Worm (Caenorhabditis elegans) whole organism, L1 larva: ENCODE results near the gene C06A6.2.
A peak's percentile ranks its signal among the peaks of the same experiment; 100 is the strongest.

Experiments used
- C04F5.9 ChIP-seq: sonication (generic microtip); optimal IDR thresholded peaks from 2 replicates; lab custom pipeline; 2016; ENCODE audit warnings: missing genetic modification characterization, missing compliant biosample characterization
- C16A3.4 ChIP-seq: fragments of 150-350 bp; optimal IDR thresholded peaks from 2 replicates; lab custom pipeline; 2014; ENCODE audit warnings: missing biosample characterization, missing genetic modification characterization
- C34B4.2 ChIP-seq: sonication (generic microtip); optimal IDR thresholded peaks from 2 replicates; lab custom pipeline; 2017; ENCODE audit warnings: mild to moderate bottlenecking, missing genetic modification characterization, missing compliant biosample characterization
- F16B12.6 ChIP-seq: fragments of 150-350 bp; optimal IDR thresholded peaks from 2 replicates; lab custom pipeline; 2014; ENCODE audit warnings: missing biosample characterization, missing genetic modification characterization
- alr-1 ChIP-seq: fragments of 200-800 bp; sonication (Bioruptor generic); optimal IDR thresholded peaks from 2 replicates; lab custom pipeline; 2018; ENCODE audit warnings: borderline replicate concordance, mild to moderate bottlenecking, missing genetic modification characterization, missing compliant biosample characterization
- ama-1 ChIP-seq: fragments of 150-350 bp; optimal IDR thresholded peaks from 2 replicates; lab custom pipeline; 2014
- ceh-63 ChIP-seq: fragments of 200-800 bp; sonication (Bioruptor generic); optimal IDR thresholded peaks from 2 replicates; lab custom pipeline; 2018; ENCODE audit warnings: mild to moderate bottlenecking, missing genetic modification characterization, missing compliant biosample characterization
- ceh-8 ChIP-seq: fragments of 200-800 bp; sonication (Bioruptor generic); optimal IDR thresholded peaks from 2 replicates; lab custom pipeline; 2018; ENCODE audit warnings: mild to moderate bottlenecking, missing genetic modification characterization, moderate library complexity, missing compliant biosample characterization
- ceh-82 ChIP-seq, 3 experiments: fragments of 150-350 bp in 1 of 3; sonication (generic microtip) in 2 of 3; optimal IDR thresholded peaks; 2 replicates each; lab custom pipeline; 2014 to 2017; ENCODE audit warnings: missing biosample characterization in 3 of 3, missing genetic modification characterization in 3 of 3
- ceh-88 ChIP-seq: fragments of 200-800 bp; sonication (Bioruptor generic); IDR thresholded peaks from 2 replicates; pipeline ENCODE4 v1.3.6; 2022; ENCODE audit warnings: missing genetic modification characterization, missing compliant biosample characterization
- ces-1 ChIP-seq: fragments of 150-350 bp; optimal IDR thresholded peaks from 2 replicates; lab custom pipeline; 2014; ENCODE audit warnings: missing biosample characterization, missing genetic modification reagents, missing genetic modification characterization
- dpl-1 ChIP-seq, 3 experiments: fragments of 150-350 bp in 2 of 3; sonication (generic microtip) in 1 of 3; optimal IDR thresholded peaks; 2 replicates each; lab custom pipeline; 2014 to 2017; ENCODE audit warnings: missing biosample characterization in 3 of 3, missing genetic modification characterization in 3 of 3, missing genetic modification reagents in 3 of 3
- dsc-1 ChIP-seq: sonication (generic microtip); optimal IDR thresholded peaks from 2 replicates; lab custom pipeline; 2016; ENCODE audit warnings: mild to moderate bottlenecking, missing genetic modification characterization, missing compliant biosample characterization
- egl-13 ChIP-seq: sonication (generic microtip); optimal IDR thresholded peaks from 2 replicates; lab custom pipeline; 2016; ENCODE audit warnings: missing genotype, missing genetic modification reagents, missing genetic modification characterization, missing compliant biosample characterization
- egl-27 ChIP-seq, 2 experiments: fragments of 150-350 bp in 1 of 2; sonication (generic microtip); optimal IDR thresholded peaks; 3 replicates each; lab custom pipeline; 2017 to 2018; ENCODE audit warnings: missing biosample characterization in 2 of 2, missing genetic modification characterization in 2 of 2, missing genetic modification reagents in 2 of 2
- elt-3 ChIP-seq, 6 experiments: fragments of 150-350 bp in 1 of 6; sonication (generic microtip); optimal IDR thresholded peaks; 2 replicates each; lab custom pipeline; 2017 to 2018; ENCODE audit warnings: missing biosample characterization in 6 of 6, missing genetic modification characterization in 6 of 6, inconsistent platforms in 1 of 6
- ets-5 ChIP-seq: fragments of 200-800 bp; sonication (Bioruptor generic); IDR thresholded peaks from 2 replicates; pipeline ENCODE4 v1.3.6; 2022; ENCODE audit warnings: missing genetic modification characterization, missing compliant biosample characterization
- fkh-10 ChIP-seq: sonication (generic microtip); optimal IDR thresholded peaks from 2 replicates; lab custom pipeline; 2017; ENCODE audit warnings: missing biosample characterization, missing genetic modification reagents, missing genetic modification characterization
- fkh-4 ChIP-seq: sonication (generic microtip); optimal IDR thresholded peaks from 2 replicates; lab custom pipeline; 2016; ENCODE audit warnings: missing compliant biosample characterization, missing genetic modification characterization, borderline replicate concordance
- fkh-8 ChIP-seq: sonication (generic microtip); optimal IDR thresholded peaks from 2 replicates; lab custom pipeline; 2016; ENCODE audit warnings: mild to moderate bottlenecking, missing genetic modification characterization, missing compliant biosample characterization
- hlh-4 ChIP-seq: sonication (generic microtip); optimal IDR thresholded peaks from 2 replicates; lab custom pipeline; 2016; ENCODE audit warnings: mild to moderate bottlenecking, missing genetic modification characterization, missing compliant biosample characterization
- irx-1 ChIP-seq: sonication (generic microtip); optimal IDR thresholded peaks from 2 replicates; lab custom pipeline; 2016; ENCODE audit warnings: missing genetic modification characterization, missing compliant biosample characterization
- lin-13 ChIP-seq: fragments of 150-350 bp; optimal IDR thresholded peaks from 2 replicates; lab custom pipeline; 2014; ENCODE audit warnings: missing biosample characterization, missing genetic modification reagents, missing genetic modification characterization
- lin-14 ChIP-seq: fragments of 200-800 bp; sonication (Bioruptor generic); optimal IDR thresholded peaks from 2 replicates; lab custom pipeline; 2018; ENCODE audit warnings: mild to moderate bottlenecking, missing genetic modification characterization, moderate library complexity, missing compliant biosample characterization
- lin-15B ChIP-seq: fragments of 150-350 bp; sonication (generic microtip); optimal IDR thresholded peaks from 3 replicates; lab custom pipeline; 2014; ENCODE audit warnings: missing biosample characterization, missing genetic modification characterization
- lsy-2 ChIP-seq, 2 experiments: fragments of 150-350 bp; optimal IDR thresholded peaks; 2 replicates each; lab custom pipeline; 2014; ENCODE audit warnings: missing biosample characterization in 2 of 2, missing genetic modification characterization in 2 of 2
- mab-9 ChIP-seq: fragments of 200-800 bp; sonication (Bioruptor generic); IDR thresholded peaks from 2 replicates; pipeline ENCODE4 v1.3.6; 2022; ENCODE audit warnings: missing genetic modification reagents, missing genetic modification characterization, missing compliant biosample characterization
- mdl-1 ChIP-seq, 2 experiments: fragments of 150-350 bp; optimal IDR thresholded peaks; 2 replicates each; lab custom pipeline; 2014 to 2017; ENCODE audit warnings: missing biosample characterization in 2 of 2, missing genetic modification characterization in 2 of 2, inconsistent platforms in 1 of 2
- mef-2 ChIP-seq: fragments of 150-350 bp; optimal IDR thresholded peaks from 2 replicates; lab custom pipeline; 2014; ENCODE audit warnings: missing biosample characterization, missing genetic modification characterization
- mep-1 ChIP-seq: fragments of 150-350 bp; optimal IDR thresholded peaks from 2 replicates; lab custom pipeline; 2014; ENCODE audit warnings: missing biosample characterization, missing genetic modification characterization
- nhr-12 ChIP-seq: sonication (generic microtip); optimal IDR thresholded peaks from 2 replicates; lab custom pipeline; 2017; ENCODE audit warnings: missing biosample characterization, missing genetic modification characterization
- nhr-19 ChIP-seq: fragments of 200-800 bp; sonication (Bioruptor generic); conservative IDR thresholded peaks from 2 replicates; pipeline ENCODE4 v1.3.6; 2022; ENCODE audit warnings: missing genetic modification characterization, missing compliant biosample characterization
- nhr-237 ChIP-seq: fragments of 150-350 bp; optimal IDR thresholded peaks from 2 replicates; lab custom pipeline; 2014; ENCODE audit warnings: missing biosample characterization, missing genetic modification characterization
- nhr-47 ChIP-seq: sonication (generic microtip); optimal IDR thresholded peaks from 2 replicates; lab custom pipeline; 2016; ENCODE audit warnings: mild to moderate bottlenecking, missing genetic modification characterization, moderate library complexity, missing compliant biosample characterization
- nhr-71 ChIP-seq: sonication (generic microtip); optimal IDR thresholded peaks from 2 replicates; lab custom pipeline; 2016; ENCODE audit warnings: mild to moderate bottlenecking, missing genetic modification characterization, moderate library complexity, missing compliant biosample characterization
- nhr-84 ChIP-seq: sonication (generic microtip); optimal IDR thresholded peaks from 2 replicates; lab custom pipeline; 2017; ENCODE audit warnings: missing biosample characterization, missing genetic modification characterization
- nhr-85 ChIP-seq: sonication (generic microtip); peaks from one replicate; lab custom pipeline; 2016; ENCODE audit warnings: missing genetic modification characterization, inconsistent platforms, missing compliant biosample characterization
- nhr-90 ChIP-seq: sonication (generic microtip); optimal IDR thresholded peaks from 2 replicates; lab custom pipeline; 2016; ENCODE audit warnings: mild to moderate bottlenecking, missing genetic modification characterization, missing compliant biosample characterization; ENCODE audit not compliant: poor library complexity
- snpc-4 ChIP-seq: fragments of 150-350 bp; optimal IDR thresholded peaks from 2 replicates; lab custom pipeline; 2014; ENCODE audit warnings: missing biosample characterization, missing genetic modification characterization
- sox-4 ChIP-seq: sonication (generic microtip); optimal IDR thresholded peaks from 2 replicates; lab custom pipeline; 2016; ENCODE audit warnings: missing genetic modification characterization, missing compliant biosample characterization
- sptf-1 ChIP-seq: fragments of 150-350 bp; optimal IDR thresholded peaks from 2 replicates; lab custom pipeline; 2014; ENCODE audit warnings: missing biosample characterization, missing genetic modification characterization
- swsn-7 ChIP-seq: sonication (generic microtip); optimal IDR thresholded peaks from 2 replicates; lab custom pipeline; 2016; ENCODE audit warnings: missing genetic modification characterization, missing compliant biosample characterization
- tbx-2 ChIP-seq: sonication (generic microtip); optimal IDR thresholded peaks from 2 replicates; lab custom pipeline; 2016; ENCODE audit warnings: missing genetic modification characterization, missing compliant biosample characterization
- tlp-1 ChIP-seq: fragments of 150-350 bp; optimal IDR thresholded peaks from 2 replicates; lab custom pipeline; 2014; ENCODE audit warnings: missing biosample characterization, missing genetic modification characterization
- unc-130 ChIP-seq: fragments of 150-350 bp; optimal IDR thresholded peaks from 2 replicates; lab custom pipeline; 2017; ENCODE audit warnings: missing biosample characterization, missing genetic modification characterization, inconsistent platforms
- unc-30 ChIP-seq: sonication (generic microtip); optimal IDR thresholded peaks from 2 replicates; lab custom pipeline; 2017; ENCODE audit warnings: missing biosample characterization, missing genetic modification characterization
- unc-62 ChIP-seq: fragments of 150-350 bp; optimal IDR thresholded peaks from 2 replicates; lab custom pipeline; 2014; ENCODE audit warnings: missing biosample characterization, missing genetic modification reagents, missing genetic modification characterization
- unc-86 ChIP-seq: sonication (generic microtip); optimal IDR thresholded peaks from 2 replicates; lab custom pipeline; 2016; ENCODE audit warnings: missing genetic modification characterization, missing compliant biosample characterization
- xbp-1 ChIP-seq: sonication (generic microtip); optimal IDR thresholded peaks from 2 replicates; lab custom pipeline; 2016; ENCODE audit warnings: missing genetic modification characterization, missing compliant biosample characterization

The C06A6.2 gene

ce11 chrIV:7817852-7818251, 28.6 kb upstream of the C06A6.2 start, which contains the start of gene ric-3 (continued):
- TF ChIP-seq alr-1 (tag; lab: Kevin White, UChicago): no peak
- TF ChIP-seq lsy-2 (tag; optimal IDR thresholded peaks at IDR 0.05; lab: Kevin White, UChicago): peak; percentile 57 to 76
- no peak for TF ChIP-seq F16B12.6 (tag; lab: Kevin White, UChicago)
- no peak for TF ChIP-seq unc-130 (tag; lab: Kevin White, UChicago)
- no peak for TF ChIP-seq ces-1 (GFP tag; lab: Kevin White, UChicago)
- no peak for TF ChIP-seq hlh-4
- peak; percentile 43 for TF ChIP-seq xbp-1
- no peak for TF ChIP-seq tlp-1 (tag; lab: Kevin White, UChicago)
- peak; percentile 95 for TF ChIP-seq lin-14 (GFP tag; lab: Kevin White, UChicago)
- peak; percentile 72 for TF ChIP-seq tbx-2 (tag; lab: Kevin White, UChicago)
- TF ChIP-seq unc-62 (GFP tag; lab: Kevin White, UChicago): no peak
- TF ChIP-seq nhr-71 (tag; lab: Kevin White, UChicago): peak; percentile 87
- TF ChIP-seq elt-3 (tag; optimal IDR thresholded peaks at IDR 0.05; lab: Kevin White, UChicago): no peak
- TF ChIP-seq nhr-237 (tag; lab: Kevin White, UChicago): no peak
- TF ChIP-seq nhr-85 (tag; lab: Kevin White, UChicago): peak; percentile 49
- no peak for TF ChIP-seq nhr-84 (tag; lab: Kevin White, UChicago)
- no peak for TF ChIP-seq ceh-8 (GFP tag; lab: Kevin White, UChicago)
- peak; percentile 7 to 41 (median 31) for TF ChIP-seq dpl-1 (GFP tag; optimal IDR thresholded peaks at IDR 0.05; lab: Kevin White, UChicago)
- no peak for TF ChIP-seq lin-13 (GFP tag; lab: Kevin White, UChicago)
- no peak for TF ChIP-seq sptf-1
- peak; percentile 23 for TF ChIP-seq snpc-4 (tag; lab: Kevin White, UChicago)
- TF ChIP-seq irx-1 (tag; lab: Kevin White, UChicago): peak; percentile 48
- TF ChIP-seq unc-30 (tag; lab: Kevin White, UChicago): no peak
- peak; percentile 72 for TF ChIP-seq nhr-47 (tag; lab: Kevin White, UChicago)
- TF ChIP-seq sox-4: no peak
- TF ChIP-seq fkh-8 (tag; lab: Kevin White, UChicago): peak; percentile 84
- TF ChIP-seq nhr-12 (tag; lab: Kevin White, UChicago): no peak
- no peak for TF ChIP-seq fkh-4 (tag; lab: Kevin White, UChicago)
- TF ChIP-seq mef-2 (tag; lab: Kevin White, UChicago): peak; percentile 22
- no peak for TF ChIP-seq lin-15B (tag; lab: Kevin White, UChicago)
- no peak for TF ChIP-seq mdl-1 (tag; optimal IDR thresholded peaks at IDR 0.05; lab: Kevin White, UChicago)
- peak; percentile 81 for TF ChIP-seq dsc-1 (tag; lab: Kevin White, UChicago)

DNA sequence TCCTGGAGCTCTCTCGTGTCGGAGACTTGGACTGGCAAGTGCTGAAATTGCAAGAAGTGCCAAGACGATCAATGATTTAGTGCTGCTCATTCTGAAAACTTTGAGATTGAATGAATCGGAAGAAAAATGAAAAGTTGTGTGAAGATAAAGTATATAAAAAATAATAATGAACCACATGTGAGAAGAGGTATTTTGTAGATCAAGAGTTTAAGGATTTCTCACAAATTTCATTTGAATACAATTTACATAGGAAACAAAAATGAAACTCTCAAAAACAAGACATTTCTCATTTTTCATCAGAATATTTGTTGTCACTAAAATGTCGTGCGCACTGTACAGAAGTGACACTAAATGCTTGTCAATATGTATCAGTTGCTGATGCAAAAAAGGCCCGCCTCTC, 23.9 kb upstream of the C06A6.2 start, which contains the start of gene T14A8.2:
Gene T14A8.2, minus strand, starts transcription at position 101 of the 400 bp plus-strand sequence.
- TF ChIP-seq ets-5 (GFP tag; lab: Robert Waterston, UW) (no peak), fkh-8 (tag; lab: Kevin White, UChicago) (no peak), nhr-12 (tag; lab: Kevin White, UChicago) (no peak), elt-3 (tag; optimal IDR thresholded peaks at IDR 0.05; lab: Kevin White, UChicago) (no peak), C16A3.4 (tag; lab: Kevin White, UChicago) (no peak), lsy-2 (tag; optimal IDR thresholded peaks at IDR 0.05; lab: Kevin White, UChicago) (no peak), mab-9 (GFP tag; lab: Robert Waterston, UW) (no peak)

- no peak for TF ChIP-seq ceh-63 (GFP tag; lab: Kevin White, UChicago)
- TF ChIP-seq fkh-4 (tag; lab: Kevin White, UChicago): no peak
- no peak for TF ChIP-seq unc-86 (tag; lab: Kevin White, UChicago)
- TF ChIP-seq mep-1: peak; percentile 29
- no peak for TF ChIP-seq ceh-88 (GFP tag; lab: Robert Waterston, UW)
- no peak for TF ChIP-seq C34B4.2 (tag; lab: Kevin White, UChicago)
- no peak for TF ChIP-seq sox-4
- TF ChIP-seq swsn-7 (tag; lab: Kevin White, UChicago): no peak
- no peak for TF ChIP-seq unc-130 (tag; lab: Kevin White, UChicago)
- no peak for TF ChIP-seq lin-13 (GFP tag; lab: Kevin White, UChicago)
- TF ChIP-seq C04F5.9 (tag; lab: Kevin White, UChicago): no peak
- no peak for TF ChIP-seq ama-1 (lab: Kevin White, UChicago)
- no peak for TF ChIP-seq egl-27 (tag; optimal IDR thresholded peaks at IDR 0.05; lab: Kevin White, UChicago)
- TF ChIP-seq ceh-82 (tag; optimal IDR thresholded peaks at IDR 0.05; lab: Kevin White, UChicago): no peak
- no peak for TF ChIP-seq egl-13 (tag; lab: Kevin White, UChicago)
- TF ChIP-seq nhr-90 (tag; lab: Kevin White, UChicago): peak; percentile 32
- no peak for TF ChIP-seq fkh-10 (GFP tag; lab: Kevin White, UChicago)
- TF ChIP-seq nhr-19 (GFP tag; lab: Robert Waterston, UW): no peak
- peak; percentile 47 for TF ChIP-seq tbx-2 (tag; lab: Kevin White, UChicago)
These were observed 21.8 kb upstream of the C06A6.2 start for ce11 chrIV:7824649-7825048.
